Worm (Caenorhabditis elegans) whole organism, early embryonic: Measurements from ENCODE around the gene asah-2.

Source experiments
- F13C5.2 ChIP-seq: sonication (generic microtip); optimal IDR thresholded peaks from 2 replicates; lab custom pipeline; 2017; ENCODE audit warnings: mild to moderate bottlenecking, missing genetic modification characterization, inconsistent platforms, missing compliant biosample characterization
- aly-1 ChIP-seq: sonication (generic microtip); optimal IDR thresholded peaks from 2 replicates; lab custom pipeline; 2016; ENCODE audit warnings: missing genetic modification characterization, missing compliant biosample characterization
- ama-1 ChIP-seq: fragments of 150-350 bp; optimal IDR thresholded peaks from 2 replicates; lab custom pipeline; 2014
- ceh-13 ChIP-seq: fragments of 200-800 bp; sonication (Bioruptor generic); optimal IDR thresholded peaks from 2 replicates; lab custom pipeline; 2018; ENCODE audit warnings: mild to moderate bottlenecking, missing genetic modification characterization, missing compliant biosample characterization
- ceh-36 ChIP-seq: sonication (generic microtip); optimal IDR thresholded peaks from 2 replicates; lab custom pipeline; 2016; ENCODE audit warnings: missing genetic modification characterization, inconsistent platforms, missing compliant biosample characterization
- ets-7 ChIP-seq: sonication (generic microtip); optimal IDR thresholded peaks from 2 replicates; lab custom pipeline; 2016; ENCODE audit warnings: missing genotype, missing genetic modification characterization, missing compliant biosample characterization
- flt-1 ChIP-seq: fragments of 200-800 bp; sonication (Bioruptor generic); IDR thresholded peaks from 2 replicates; pipeline ENCODE4 v1.3.6; 2022; ENCODE audit warnings: missing genetic modification characterization, missing compliant biosample characterization
- hmbx-1 ChIP-seq: sonication (generic microtip); optimal IDR thresholded peaks from 2 replicates; lab custom pipeline; 2016; ENCODE audit warnings: mild to moderate bottlenecking, missing genetic modification characterization, missing compliant biosample characterization
- hmg-4 ChIP-seq: fragments of 200-800 bp; sonication (Bioruptor generic); optimal IDR thresholded peaks from 2 replicates; lab custom pipeline; 2018; ENCODE audit warnings: mild to moderate bottlenecking, missing genetic modification characterization, missing compliant biosample characterization
- scrt-1 ChIP-seq: fragments of 200-800 bp; sonication (Bioruptor generic); IDR thresholded peaks from 2 replicates; pipeline ENCODE4 v1.3.6; 2022; ENCODE audit warnings: missing genetic modification characterization, missing compliant biosample characterization
- sea-1 ChIP-seq: fragments of 200-800 bp; sonication (Bioruptor generic); conservative IDR thresholded peaks from 2 replicates; pipeline ENCODE4 v1.3.6; 2022; ENCODE audit warnings: missing genetic modification characterization, missing compliant biosample characterization
- tbx-37 ChIP-seq: fragments of 200-800 bp; sonication (Bioruptor generic); conservative IDR thresholded peaks from 2 replicates; pipeline ENCODE4 v1.3.6; 2022; ENCODE audit warnings: missing genetic modification reagents, missing genetic modification characterization, missing compliant biosample characterization
- tra-4 ChIP-seq: sonication (generic microtip); optimal IDR thresholded peaks from 2 replicates; lab custom pipeline; 2017; ENCODE audit warnings: missing genetic modification characterization, missing compliant biosample characterization

- no peak for TF ChIP-seq flt-1 (GFP tag; lab: Robert Waterston, UW)
- TF ChIP-seq ceh-36 (tag; lab: Kevin White, UChicago), result no peak
- TF ChIP-seq aly-1 (tag; lab: Kevin White, UChicago), result no peak
- TF ChIP-seq ceh-13 (GFP tag; lab: Kevin White, UChicago), result no peak
- no peak for TF ChIP-seq sea-1 (GFP tag; lab: Robert Waterston, UW)
- TF ChIP-seq scrt-1 (GFP tag; lab: Robert Waterston, UW), result no peak
- no peak for TF ChIP-seq tbx-37 (GFP tag; lab: Robert Waterston, UW)
- TF ChIP-seq ama-1 (lab: Kevin White, UChicago), result no peak
- TF ChIP-seq F13C5.2 (tag; lab: Kevin White, UChicago), result no peak
- no peak for TF ChIP-seq ets-7
- TF ChIP-seq tra-4 (tag; lab: Kevin White, UChicago), result no peak
- no peak for TF ChIP-seq hmg-4
- no peak for TF ChIP-seq hmbx-1
These were observed 2.6 kb upstream of the asah-2 start for ce11 chrII:10136771-10137170.
